Fruit fly (Drosophila melanogaster): Measurements from ENCODE around the gene CG42588.

The CG42588 gene

DNA sequence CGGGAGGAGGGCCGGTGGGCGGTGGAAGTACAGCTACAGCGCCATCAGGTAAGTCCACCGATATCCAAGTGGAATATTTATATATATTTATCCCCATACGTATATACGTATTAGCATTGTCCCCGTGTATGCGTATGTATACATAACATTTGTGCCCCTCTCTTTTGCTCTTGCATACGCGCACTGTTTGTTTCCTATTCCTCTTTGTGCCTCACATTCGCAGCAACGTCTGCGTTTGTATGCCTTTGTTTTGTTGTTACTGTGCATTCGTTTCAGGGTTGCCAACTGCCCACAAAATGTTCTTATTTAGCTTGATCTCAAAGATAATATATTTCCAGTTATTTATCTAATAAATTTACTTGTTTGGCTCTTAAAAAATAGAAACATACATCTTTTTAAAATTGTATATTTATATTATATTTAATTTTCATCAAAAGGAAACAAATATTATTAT is 7.7 kb upstream of the CG42588 start (continued):
- no peak for TF ChIP-seq Hmx (GFP tag; optimal IDR thresholded peaks at IDR 0.05)
- TF ChIP-seq PHDP (tag; optimal IDR thresholded peaks at IDR 0.05), result peak; percentile 76

DNA sequence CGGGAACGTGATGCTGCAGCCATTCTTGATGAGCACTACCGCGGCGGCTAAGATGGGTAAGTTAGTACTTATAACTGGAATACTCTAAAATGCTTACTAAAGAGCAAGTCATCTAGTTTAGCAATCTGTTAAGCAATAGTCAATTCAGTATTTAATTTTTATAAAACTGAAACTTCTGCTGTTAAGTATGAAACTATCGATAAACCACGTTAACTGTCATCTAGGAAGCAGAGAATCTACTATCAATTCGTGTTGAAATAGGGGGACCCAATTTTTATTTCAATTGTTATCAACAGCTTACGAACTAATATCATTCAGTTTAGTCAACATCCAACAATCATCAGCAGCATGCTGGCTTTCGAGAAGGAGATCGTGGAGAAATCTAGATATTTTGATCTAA is 5.6 kb upstream of the CG42588 start, which contains the start of gene CG32110:
CG32110 (plus strand) TSS at position 301 of the 400 bp plus-strand sequence.
- TF ChIP-seq CG9609 (GFP tag; optimal IDR thresholded peaks at IDR 0.05) (no peak), CG9797 (GFP tag; optimal IDR thresholded peaks at IDR 0.05) (no peak), CG11695 (GFP tag; IDR thresholded peaks at IDR 0.05) (no peak), jumu (GFP tag; optimal IDR thresholded peaks at IDR 0.05) (no peak), ap (GFP tag; IDR thresholded peaks at IDR 0.05) (no peak), rib (GFP tag; IDR thresholded peaks at IDR 0.05) (no peak), Aef1 (GFP tag; IDR thresholded peaks at IDR 0.05) (no peak), Sin3A (optimal IDR thresholded peaks at IDR 0.05) (no peak), Kr (GFP tag; optimal IDR thresholded peaks at IDR 0.05) (no peak), CG17912 (GFP tag; optimal IDR thresholded peaks at IDR 0.05) (no peak), pros (GFP tag; optimal IDR thresholded peaks at IDR 0.05) (no peak), Lpt (GFP tag; optimal IDR thresholded peaks at IDR 0.05) (no peak)

DNA sequence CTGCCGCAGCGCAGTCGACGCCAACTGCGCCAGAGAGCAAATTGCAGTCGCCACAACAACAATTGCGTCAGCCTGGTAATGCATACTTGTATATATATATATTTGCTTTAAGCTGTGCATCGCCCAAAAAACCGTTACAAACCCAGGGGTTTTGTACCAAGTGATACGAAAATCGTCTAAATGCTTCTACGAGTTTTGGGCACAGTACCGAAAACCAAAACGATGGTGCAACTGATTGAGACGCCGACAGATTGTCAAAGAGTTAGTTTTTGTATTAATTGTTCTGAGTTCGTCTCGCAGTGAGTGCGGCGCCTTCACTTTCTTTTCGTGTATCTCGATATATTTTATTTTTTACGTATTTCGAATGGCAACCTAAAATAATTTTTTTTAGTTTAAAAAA is 752 bp downstream of the CG42588 start:
- TF ChIP-seq Myb (GFP tag; optimal IDR thresholded peaks at IDR 0.05) (peak; percentile 13), cg (GFP tag; optimal IDR thresholded peaks at IDR 0.05) (no peak), amos (GFP tag; IDR thresholded peaks at IDR 0.05; ENCODE audit: partially characterized antibody) (peak; percentile 52), dysf (GFP tag; IDR thresholded peaks at IDR 0.05) (no peak), CG7963 (GFP tag; IDR thresholded peaks at IDR 0.05; ENCODE audit: partially characterized antibody) (peak; percentile 83), CG8290 (GFP tag; optimal IDR thresholded peaks at IDR 0.05) (no peak), CG8290 (tag; optimal IDR thresholded peaks at IDR 0.05) (no peak), Scr (GFP tag; IDR thresholded peaks at IDR 0.05; ENCODE audit: partially characterized antibody) (peak; percentile 43; the same call in 1 of the 2 replicates), CG42726 (GFP tag; IDR thresholded peaks at IDR 0.05; ENCODE audit: partially characterized antibody) (0 out of 2 replicates have a peak, but pooled peaks have one; percentile 54), CG12659 (GFP tag; optimal IDR thresholded peaks at IDR 0.05) (peak; percentile 6), knrl (GFP tag; IDR thresholded peaks at IDR 0.05; ENCODE audit: partially characterized antibody) (peak; percentile 28; the same call in 2 of the 3 replicates), CG6791 (GFP tag; IDR thresholded peaks at IDR 0.05; ENCODE audit: partially characterized antibody) (peak; percentile 84), mld (GFP tag; IDR thresholded peaks at IDR 0.05; ENCODE audit: partially characterized antibody) (peak; percentile 61; the same call in 1 of the 3 replicates), ato (GFP tag; IDR thresholded peaks at IDR 0.05; ENCODE audit: partially characterized antibody) (peak; percentile 63; the same call in 1 of the 2 replicates), bigmax (GFP tag; optimal IDR thresholded peaks at IDR 0.05) (peak; percentile 40), CG16813 (GFP tag; IDR thresholded peaks at IDR 0.05; ENCODE audit: partially characterized antibody) (peak; percentile 57; the same call in 2 of the 3 replicates), sna (GFP tag; IDR thresholded peaks at IDR 0.05; ENCODE audit: partially characterized antibody) (0 out of 2 replicates have a peak, but pooled peaks have one; percentile 24), ara (GFP tag; IDR thresholded peaks at IDR 0.05) (0 out of 2 replicates have a peak, but pooled peaks have one; percentile 13), zen2 (GFP tag; IDR thresholded peaks at IDR 0.05; ENCODE audit: partially characterized antibody) (peak; percentile 35; the same call in 1 of the 3 replicates), CG12769 (tag; optimal IDR thresholded peaks at IDR 0.05) (no peak), CG17912 (GFP tag; optimal IDR thresholded peaks at IDR 0.05) (no peak), CG11398 (GFP tag; optimal IDR thresholded peaks at IDR 0.05) (no peak), CG4360 (GFP tag; IDR thresholded peaks at IDR 0.05) (peak; percentile 49), CG5180 (GFP tag; optimal IDR thresholded peaks at IDR 0.05) (no peak), Xrp1 (GFP tag; IDR thresholded peaks at IDR 0.05) (0 out of 2 replicates have a peak, but pooled peaks have one; percentile 10), Jarid2 (GFP tag; optimal IDR thresholded peaks at IDR 0.05) (no peak), CG17802 (tag; optimal IDR thresholded peaks at IDR 0.05) (no peak), chinmo (GFP tag; IDR thresholded peaks at IDR 0.05; ENCODE audit: partially characterized antibody) (peak; percentile 78; the same call in 2 of the 4 replicates), Bdp1 (GFP tag; optimal IDR thresholded peaks at IDR 0.05) (peak; percentile 98), tna (GFP tag; IDR thresholded peaks at IDR 0.05; ENCODE audit: partially characterized antibody) (peak; percentile 50; the same call in 1 of the 2 replicates), vnd (GFP tag; IDR thresholded peaks at IDR 0.05; ENCODE audit: partially characterized antibody) (peak; percentile 55; the same call in 2 of the 3 replicates), Bgb (GFP tag; IDR thresholded peaks at IDR 0.05; ENCODE audit: partially characterized antibody) (peak; percentile 69)
